Worm (Caenorhabditis elegans) whole organism, L1 larva: ENCODE data around the gene cpt-3.

Experiments used
- C16A3.4 ChIP-seq: fragments of 150-350 bp; optimal IDR thresholded peaks from 2 replicates; lab custom pipeline; 2014; ENCODE audit warnings: missing biosample characterization, missing genetic modification characterization
- C34B4.2 ChIP-seq: sonication (generic microtip); optimal IDR thresholded peaks from 2 replicates; lab custom pipeline; 2017; ENCODE audit warnings: mild to moderate bottlenecking, missing genetic modification characterization, missing compliant biosample characterization
- ama-1 ChIP-seq: fragments of 150-350 bp; optimal IDR thresholded peaks from 2 replicates; lab custom pipeline; 2014
- blmp-1 ChIP-seq: fragments of 150-350 bp; optimal IDR thresholded peaks from 2 replicates; lab custom pipeline; 2014; ENCODE audit warnings: missing biosample characterization, missing genetic modification characterization
- ceh-82 ChIP-seq, 3 experiments: fragments of 150-350 bp in 1 of 3; sonication (generic microtip) in 2 of 3; optimal IDR thresholded peaks; 2 replicates each; lab custom pipeline; 2014 to 2017; ENCODE audit warnings: missing biosample characterization in 3 of 3, missing genetic modification characterization in 3 of 3
- ceh-88 ChIP-seq: fragments of 200-800 bp; sonication (Bioruptor generic); IDR thresholded peaks from 2 replicates; pipeline ENCODE4 v1.3.6; 2022; ENCODE audit warnings: missing genetic modification characterization, missing compliant biosample characterization
- ceh-90 ChIP-seq: sonication (generic microtip); optimal IDR thresholded peaks from 2 replicates; lab custom pipeline; 2016; ENCODE audit warnings: missing genetic modification characterization, missing compliant biosample characterization
- dpl-1 ChIP-seq, 3 experiments: fragments of 150-350 bp in 2 of 3; sonication (generic microtip) in 1 of 3; optimal IDR thresholded peaks; 2 replicates each; lab custom pipeline; 2014 to 2017; ENCODE audit warnings: missing biosample characterization in 3 of 3, missing genetic modification characterization in 3 of 3, missing genetic modification reagents in 3 of 3
- efl-1 ChIP-seq, 4 experiments: fragments of 150-350 bp; optimal IDR thresholded peaks in 3 of 4; peaks in 1 of 4; 1 replicate in 1 of 4; 2 replicates in 3 of 4; lab custom pipeline; 2014; ENCODE audit warnings: missing biosample characterization in 2 of 4, missing genetic modification characterization in 2 of 4, missing genetic modification reagents in 2 of 4
- efl-3 ChIP-seq: fragments of 200-800 bp; sonication (Bioruptor generic); optimal IDR thresholded peaks from 2 replicates; lab custom pipeline; 2018; ENCODE audit warnings: mild to moderate bottlenecking, missing genetic modification characterization, missing compliant biosample characterization
- elt-2 ChIP-seq: sonication (generic microtip); optimal IDR thresholded peaks from 2 replicates; lab custom pipeline; 2016; ENCODE audit warnings: missing genetic modification characterization, mild to moderate bottlenecking, inconsistent platforms, missing compliant biosample characterization, missing genetic modification reagents
- elt-3 ChIP-seq, 6 experiments: fragments of 150-350 bp in 1 of 6; sonication (generic microtip); optimal IDR thresholded peaks; 2 replicates each; lab custom pipeline; 2017 to 2018; ENCODE audit warnings: missing biosample characterization in 6 of 6, missing genetic modification characterization in 6 of 6, inconsistent platforms in 1 of 6
- fkh-4 ChIP-seq: sonication (generic microtip); optimal IDR thresholded peaks from 2 replicates; lab custom pipeline; 2016; ENCODE audit warnings: missing compliant biosample characterization, missing genetic modification characterization, borderline replicate concordance
- fos-1 ChIP-seq: fragments of 150-350 bp; optimal IDR thresholded peaks from 2 replicates; lab custom pipeline; 2014; ENCODE audit warnings: missing biosample characterization, missing genetic modification characterization
- grh-1 ChIP-seq: fragments of 200-800 bp; sonication (Bioruptor generic); IDR thresholded peaks from 2 replicates; pipeline ENCODE4 v1.3.6; 2022; ENCODE audit warnings: missing genetic modification reagents, missing genetic modification characterization, missing compliant biosample characterization
- hpl-2 ChIP-seq: fragments of 150-350 bp; optimal IDR thresholded peaks from 2 replicates; lab custom pipeline; 2014; ENCODE audit warnings: missing biosample characterization, missing genetic modification reagents, missing genetic modification characterization
- irx-1 ChIP-seq: sonication (generic microtip); optimal IDR thresholded peaks from 2 replicates; lab custom pipeline; 2016; ENCODE audit warnings: missing genetic modification characterization, missing compliant biosample characterization
- isw-1 ChIP-seq: fragments of 200-800 bp; sonication (Bioruptor generic); IDR thresholded peaks from 2 replicates; pipeline ENCODE4 v1.3.6; 2022; ENCODE audit warnings: missing genetic modification characterization, missing compliant biosample characterization
- jun-1 ChIP-seq: fragments of 150-350 bp; optimal IDR thresholded peaks from 2 replicates; lab custom pipeline; 2014; ENCODE audit warnings: missing biosample characterization, missing genetic modification reagents, missing genetic modification characterization
- lin-13 ChIP-seq: fragments of 150-350 bp; optimal IDR thresholded peaks from 2 replicates; lab custom pipeline; 2014; ENCODE audit warnings: missing biosample characterization, missing genetic modification reagents, missing genetic modification characterization
- lin-14 ChIP-seq: fragments of 200-800 bp; sonication (Bioruptor generic); optimal IDR thresholded peaks from 2 replicates; lab custom pipeline; 2018; ENCODE audit warnings: mild to moderate bottlenecking, missing genetic modification characterization, moderate library complexity, missing compliant biosample characterization
- lin-35 ChIP-seq, 2 experiments: fragments of 150-350 bp; optimal IDR thresholded peaks; 2 replicates each; lab custom pipeline; 2014; ENCODE audit warnings: missing biosample characterization in 2 of 2, missing genetic modification characterization in 2 of 2, missing genetic modification reagents in 2 of 2
- lsy-2 ChIP-seq, 2 experiments: fragments of 150-350 bp; optimal IDR thresholded peaks; 2 replicates each; lab custom pipeline; 2014; ENCODE audit warnings: missing biosample characterization in 2 of 2, missing genetic modification characterization in 2 of 2
- mdl-1 ChIP-seq, 2 experiments: fragments of 150-350 bp; optimal IDR thresholded peaks; 2 replicates each; lab custom pipeline; 2014 to 2017; ENCODE audit warnings: missing biosample characterization in 2 of 2, missing genetic modification characterization in 2 of 2, inconsistent platforms in 1 of 2
- mep-1 ChIP-seq: fragments of 150-350 bp; optimal IDR thresholded peaks from 2 replicates; lab custom pipeline; 2014; ENCODE audit warnings: missing biosample characterization, missing genetic modification characterization
- nhr-11 ChIP-seq: fragments of 150-350 bp; optimal IDR thresholded peaks from 2 replicates; lab custom pipeline; 2014; ENCODE audit warnings: missing biosample characterization, missing genetic modification characterization
- nhr-19 ChIP-seq: fragments of 200-800 bp; sonication (Bioruptor generic); conservative IDR thresholded peaks from 2 replicates; pipeline ENCODE4 v1.3.6; 2022; ENCODE audit warnings: missing genetic modification characterization, missing compliant biosample characterization
- nhr-20 ChIP-seq: sonication (generic microtip); optimal IDR thresholded peaks from 2 replicates; lab custom pipeline; 2016; ENCODE audit warnings: mild to moderate bottlenecking, missing genetic modification characterization, missing compliant biosample characterization
- nhr-237 ChIP-seq: fragments of 150-350 bp; optimal IDR thresholded peaks from 2 replicates; lab custom pipeline; 2014; ENCODE audit warnings: missing biosample characterization, missing genetic modification characterization
- nhr-28 ChIP-seq: fragments of 150-350 bp; optimal IDR thresholded peaks from 2 replicates; lab custom pipeline; 2014; ENCODE audit warnings: missing biosample characterization, missing genetic modification characterization
- nhr-47 ChIP-seq: sonication (generic microtip); optimal IDR thresholded peaks from 2 replicates; lab custom pipeline; 2016; ENCODE audit warnings: mild to moderate bottlenecking, missing genetic modification characterization, moderate library complexity, missing compliant biosample characterization
- nhr-71 ChIP-seq: sonication (generic microtip); optimal IDR thresholded peaks from 2 replicates; lab custom pipeline; 2016; ENCODE audit warnings: mild to moderate bottlenecking, missing genetic modification characterization, moderate library complexity, missing compliant biosample characterization
- nhr-77 ChIP-seq: fragments of 150-350 bp; optimal IDR thresholded peaks from 2 replicates; lab custom pipeline; 2014; ENCODE audit warnings: missing biosample characterization, missing genetic modification characterization
- nhr-85 ChIP-seq: sonication (generic microtip); peaks from one replicate; lab custom pipeline; 2016; ENCODE audit warnings: missing genetic modification characterization, inconsistent platforms, missing compliant biosample characterization
- nhr-90 ChIP-seq: sonication (generic microtip); optimal IDR thresholded peaks from 2 replicates; lab custom pipeline; 2016; ENCODE audit warnings: mild to moderate bottlenecking, missing genetic modification characterization, missing compliant biosample characterization; ENCODE audit not compliant: poor library complexity
- pag-3 ChIP-seq: sonication (generic microtip); optimal IDR thresholded peaks from 2 replicates; lab custom pipeline; 2017; ENCODE audit warnings: missing genetic modification characterization, mild to moderate bottlenecking, missing compliant biosample characterization, antibody characterized with exemption, borderline replicate concordance; ENCODE audit not compliant: insufficient read depth
- skn-1 ChIP-seq: fragments of 150-350 bp; optimal IDR thresholded peaks from 2 replicates; lab custom pipeline; 2014; ENCODE audit warnings: missing biosample characterization, missing genetic modification characterization
- snpc-4 ChIP-seq: fragments of 150-350 bp; optimal IDR thresholded peaks from 2 replicates; lab custom pipeline; 2014; ENCODE audit warnings: missing biosample characterization, missing genetic modification characterization
- snu-23 ChIP-seq: sonication (generic microtip); optimal IDR thresholded peaks from 2 replicates; lab custom pipeline; 2016; ENCODE audit warnings: missing genetic modification characterization, missing compliant biosample characterization
- sox-4 ChIP-seq: sonication (generic microtip); optimal IDR thresholded peaks from 2 replicates; lab custom pipeline; 2016; ENCODE audit warnings: missing genetic modification characterization, missing compliant biosample characterization
- sptf-1 ChIP-seq: fragments of 150-350 bp; optimal IDR thresholded peaks from 2 replicates; lab custom pipeline; 2014; ENCODE audit warnings: missing biosample characterization, missing genetic modification characterization
- sup-37 ChIP-seq: fragments of 200-800 bp; sonication (Bioruptor generic); optimal IDR thresholded peaks from 2 replicates; lab custom pipeline; 2018; ENCODE audit warnings: mild to moderate bottlenecking, missing genetic modification characterization, missing compliant biosample characterization
- swsn-7 ChIP-seq: sonication (generic microtip); optimal IDR thresholded peaks from 2 replicates; lab custom pipeline; 2016; ENCODE audit warnings: missing genetic modification characterization, missing compliant biosample characterization
- tbx-2 ChIP-seq: sonication (generic microtip); optimal IDR thresholded peaks from 2 replicates; lab custom pipeline; 2016; ENCODE audit warnings: missing genetic modification characterization, missing compliant biosample characterization
- unc-30 ChIP-seq: sonication (generic microtip); optimal IDR thresholded peaks from 2 replicates; lab custom pipeline; 2017; ENCODE audit warnings: missing biosample characterization, missing genetic modification characterization
- xbp-1 ChIP-seq: sonication (generic microtip); optimal IDR thresholded peaks from 2 replicates; lab custom pipeline; 2016; ENCODE audit warnings: missing genetic modification characterization, missing compliant biosample characterization
- zip-4 ChIP-seq: fragments of 200-800 bp; sonication (Bioruptor generic); optimal IDR thresholded peaks from 2 replicates; lab custom pipeline; 2018; ENCODE audit warnings: mild to moderate bottlenecking, missing genetic modification characterization, moderate library complexity, missing compliant biosample characterization

Gene cpt-3

ce11 chrIII:2090695-2091094 is 8.1 kb downstream of the cpt-3 start:
- peak; percentile 22 for TF ChIP-seq snpc-4 (tag; lab: Kevin White, UChicago)
- TF ChIP-seq grh-1 (GFP tag; lab: Robert Waterston, UW) = peak; percentile 84
- TF ChIP-seq irx-1 (tag; lab: Kevin White, UChicago) = peak; percentile 51
- TF ChIP-seq sox-4 (tag; lab: Kevin White, UChicago) = no peak
- peak in 2 of 6 experiments; percentile 40 to 81 for TF ChIP-seq elt-3 (tag; optimal IDR thresholded peaks at IDR 0.05; lab: Kevin White, UChicago)
- peak; percentile 61 for TF ChIP-seq elt-2 (tag; lab: Kevin White, UChicago)
- TF ChIP-seq skn-1 (tag; lab: Kevin White, UChicago) = peak; percentile 63
- no peak for TF ChIP-seq pag-3
- no peak for TF ChIP-seq sup-37 (GFP tag; lab: Kevin White, UChicago)
- TF ChIP-seq isw-1 (GFP tag; lab: Robert Waterston, UW) = no peak
- peak; percentile 89 for TF ChIP-seq snu-23 (GFP tag; lab: Kevin White, UChicago)
- TF ChIP-seq nhr-19 = peak; percentile 60
- no peak for TF ChIP-seq ceh-88 (GFP tag; lab: Robert Waterston, UW)
- TF ChIP-seq hpl-2 (GFP tag; lab: Kevin White, UChicago) = peak; percentile 24
- no peak for TF ChIP-seq ceh-90 (tag; lab: Kevin White, UChicago)
- TF ChIP-seq nhr-47 (tag; lab: Kevin White, UChicago) = peak; percentile 60
- peak; percentile 82 for TF ChIP-seq nhr-71 (tag; lab: Kevin White, UChicago)
- TF ChIP-seq blmp-1 (tag; lab: Kevin White, UChicago) = peak; percentile 46
- peak; percentile 72 to 77 for TF ChIP-seq lsy-2 (tag; optimal IDR thresholded peaks at IDR 0.05; lab: Kevin White, UChicago)
- TF ChIP-seq xbp-1 (tag; lab: Kevin White, UChicago) = peak; percentile 57
- TF ChIP-seq nhr-77 = peak; percentile 9
- no peak for TF ChIP-seq fkh-4 (tag; lab: Kevin White, UChicago)
- peak; percentile 79 for TF ChIP-seq lin-13 (GFP tag; lab: Kevin White, UChicago)
- no peak for TF ChIP-seq nhr-28 (tag; lab: Kevin White, UChicago)
- TF ChIP-seq sptf-1 (tag; lab: Kevin White, UChicago) = no peak
- TF ChIP-seq efl-3 (GFP tag; lab: Kevin White, UChicago) = no peak
- peak; percentile 66 for TF ChIP-seq swsn-7 (tag; lab: Kevin White, UChicago)
- TF ChIP-seq C34B4.2 (tag; lab: Kevin White, UChicago) = no peak
- peak in 1 of 2 experiments; percentile 74 for TF ChIP-seq mdl-1 (tag; optimal IDR thresholded peaks at IDR 0.05; lab: Kevin White, UChicago)
- peak; percentile 66 to 68 for TF ChIP-seq efl-1 (optimal IDR thresholded peaks at IDR 0.05; lab: Kevin White, UChicago)
- TF ChIP-seq efl-1 (GFP tag; optimal IDR thresholded peaks at IDR 0.05 in 1 of 2; lab: Kevin White, UChicago) = peak; percentile 33 to 91
- peak; percentile 32 for TF ChIP-seq nhr-237 (tag; lab: Kevin White, UChicago)
- TF ChIP-seq lin-35 (GFP tag; optimal IDR thresholded peaks at IDR 0.05; lab: Kevin White, UChicago) = peak in 1 of 2 experiments; percentile 86
- peak; percentile 2 for TF ChIP-seq ama-1
- TF ChIP-seq ceh-82 (tag; optimal IDR thresholded peaks at IDR 0.05; lab: Kevin White, UChicago) = peak in 1 of 3 experiments; percentile 24
- TF ChIP-seq fos-1 (tag; lab: Kevin White, UChicago) = peak; percentile 74
- TF ChIP-seq mep-1 (tag; lab: Kevin White, UChicago) = peak; percentile 89
- TF ChIP-seq jun-1 = peak; percentile 65
- TF ChIP-seq zip-4 (GFP tag; lab: Kevin White, UChicago) = no peak
- TF ChIP-seq C16A3.4 (tag; lab: Kevin White, UChicago) = peak; percentile 77
- peak; percentile 74 for TF ChIP-seq lin-14
- no peak for TF ChIP-seq nhr-11
- peak; percentile 68 for TF ChIP-seq tbx-2
- peak; percentile 30 to 63 (median 49) for TF ChIP-seq dpl-1 (GFP tag; optimal IDR thresholded peaks at IDR 0.05; lab: Kevin White, UChicago)
- TF ChIP-seq nhr-90 (tag; lab: Kevin White, UChicago) = peak; percentile 85
- TF ChIP-seq nhr-20 (tag; lab: Kevin White, UChicago) = peak; percentile 85
- TF ChIP-seq nhr-85 (tag; lab: Kevin White, UChicago) = peak; percentile 97
- no peak for TF ChIP-seq unc-30 (tag; lab: Kevin White, UChicago)
- TF ChIP-seq, all 84 proteins: peak for 33
